Fruit fly (Drosophila melanogaster): ENCODE results near the gene COX7A.

COX7A gene

DNA sequence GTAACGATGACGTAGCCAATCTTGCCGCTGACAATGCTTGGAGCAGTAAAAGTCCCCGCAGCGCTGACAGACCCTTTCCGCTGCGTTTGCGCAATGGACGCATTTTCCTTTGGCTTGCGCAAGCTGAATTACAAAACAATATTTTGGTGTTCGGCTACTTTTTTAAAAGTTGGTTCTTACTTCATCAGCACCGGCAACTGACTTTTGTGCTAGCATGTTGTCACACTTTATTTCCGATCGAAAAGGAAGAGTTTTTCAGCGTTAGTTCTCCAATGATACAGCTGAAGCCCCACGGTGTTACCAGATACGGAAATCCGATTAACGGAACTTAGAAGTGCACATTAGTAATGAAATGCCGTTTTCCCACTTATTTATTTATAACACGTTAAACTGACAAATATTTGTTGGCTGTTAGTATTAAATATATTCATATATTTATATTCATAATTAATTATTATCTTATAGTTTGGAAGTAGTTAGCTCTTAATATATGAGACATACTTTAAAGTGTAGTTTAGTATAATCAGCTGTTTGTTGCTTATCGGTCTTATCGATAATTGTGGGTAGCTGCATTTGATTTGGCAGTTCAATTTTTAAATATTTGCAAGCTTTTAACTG, 21.5 kb upstream of the COX7A start, which contains the start of the genes Veneno and CG7963:
TSS of gene Veneno (minus strand) at position 296 of the 618 bp plus-strand sequence.
TSS of gene CG7963 (plus strand) at position 568 of the 618 bp plus-strand sequence.
- peak; percentile 60 for TF ChIP-seq MBD-R2 (GFP tag; IDR thresholded peaks at IDR 0.05)
- no peak for TF ChIP-seq Hr78 (GFP tag; optimal IDR thresholded peaks at IDR 0.05)
- peak; percentile 72 for TF ChIP-seq row (GFP tag; IDR thresholded peaks at IDR 0.05)
- peak; percentile 43 for TF ChIP-seq D19A (tag; optimal IDR thresholded peaks at IDR 0.05)
- peak; percentile 67 for TF ChIP-seq CG17829 (tag; optimal IDR thresholded peaks at IDR 0.05)
- TF ChIP-seq CG14710 (tag; optimal IDR thresholded peaks at IDR 0.05) = peak; percentile 78
- peak; percentile 99 for TF ChIP-seq CG1529 (GFP tag; optimal IDR thresholded peaks at IDR 0.05)
- no peak for TF ChIP-seq zfh2 (GFP tag; optimal IDR thresholded peaks at IDR 0.05)
- no peak for TF ChIP-seq NfI (GFP tag; optimal IDR thresholded peaks at IDR 0.05)
- no peak for TF ChIP-seq sd (tag; optimal IDR thresholded peaks at IDR 0.05)
- peak; percentile 58 for TF ChIP-seq MESR4 (GFP tag; optimal IDR thresholded peaks at IDR 0.05)
- TF ChIP-seq Ets65A (GFP tag) = peak; percentile 46
- peak; percentile 25 to 87 for TF ChIP-seq crp (GFP tag; optimal IDR thresholded peaks at IDR 0.05)
- peak; percentile 3 for TF ChIP-seq D19B (GFP tag; optimal IDR thresholded peaks at IDR 0.05)
- TF ChIP-seq CG8290 (GFP tag; optimal IDR thresholded peaks at IDR 0.05) = peak; percentile 23
- TF ChIP-seq CG8290 (tag; optimal IDR thresholded peaks at IDR 0.05) = no peak
- no peak for TF ChIP-seq Elba2 (GFP tag; optimal IDR thresholded peaks at IDR 0.05)
- peak; percentile 97 for TF ChIP-seq ssp (GFP tag; IDR thresholded peaks at IDR 0.05)
- no peak for TF ChIP-seq Awh (GFP tag; IDR thresholded peaks at IDR 0.05)
- peak in 1 of 2 experiments; percentile 39 for TF ChIP-seq dpn (GFP tag; optimal IDR thresholded peaks at IDR 0.05)
- TF ChIP-seq Ptx1 (GFP tag; IDR thresholded peaks at IDR 0.05) = no peak
- no peak for TF ChIP-seq Atf6 (GFP tag; IDR thresholded peaks at IDR 0.05)
- TF ChIP-seq Meics (GFP tag; optimal IDR thresholded peaks at IDR 0.05) = peak; percentile 27
- TF ChIP-seq Abd-B (GFP tag; optimal IDR thresholded peaks at IDR 0.05) = peak; percentile 37
- peak; percentile 57 for TF ChIP-seq CG7839 (tag; optimal IDR thresholded peaks at IDR 0.05)
- TF ChIP-seq Ada2b (GFP tag; IDR thresholded peaks at IDR 0.05) = no peak
- TF ChIP-seq unc-4 (GFP tag; IDR thresholded peaks at IDR 0.05; ENCODE audit: partially characterized antibody) = no peak
- peak; percentile 65 for TF ChIP-seq stwl (tag; optimal IDR thresholded peaks at IDR 0.05)
- peak; percentile 65 for TF ChIP-seq CG9797 (GFP tag; optimal IDR thresholded peaks at IDR 0.05)
- no peak for TF ChIP-seq CrebB (tag; optimal IDR thresholded peaks at IDR 0.05)
- TF ChIP-seq Dek (tag; optimal IDR thresholded peaks at IDR 0.05) = peak; percentile 5
- no peak for TF ChIP-seq H15 (GFP tag; IDR thresholded peaks at IDR 0.05)
- TF ChIP-seq CG3847 (GFP tag; IDR thresholded peaks at IDR 0.05) = peak; percentile 39; the same call in 1 of the 2 replicates
- no peak for TF ChIP-seq dm (GFP tag; optimal IDR thresholded peaks at IDR 0.05)
- no peak for TF ChIP-seq Fer2 (tag; optimal IDR thresholded peaks at IDR 0.05)
- no peak for TF ChIP-seq sqz (GFP tag; optimal IDR thresholded peaks at IDR 0.05)
- peak; percentile 93 for TF ChIP-seq CG30020 (tag; optimal IDR thresholded peaks at IDR 0.05)
- TF ChIP-seq CG4854 (GFP tag; optimal IDR thresholded peaks at IDR 0.05) = no peak
- peak; percentile 27 for TF ChIP-seq Ets97D (GFP tag; optimal IDR thresholded peaks at IDR 0.05)
- TF ChIP-seq Doc3 (GFP tag; IDR thresholded peaks at IDR 0.05; ENCODE audit: partially characterized antibody) = no peak
- TF ChIP-seq CG42726 (GFP tag; IDR thresholded peaks at IDR 0.05; ENCODE audit: partially characterized antibody) = 0 out of 2 replicates have a peak, but pooled peaks have one; percentile 25
- TF ChIP-seq slou (GFP tag; optimal IDR thresholded peaks at IDR 0.05) = no peak
- no peak for TF ChIP-seq her (GFP tag; optimal IDR thresholded peaks at IDR 0.05)
- peak; percentile 24 for TF ChIP-seq Xbp1 (GFP tag; optimal IDR thresholded peaks at IDR 0.05)
- no peak for TF ChIP-seq CG10209 (GFP tag; optimal IDR thresholded peaks at IDR 0.05)
- peak; percentile 38 for TF ChIP-seq CG15479 (GFP tag; optimal IDR thresholded peaks at IDR 0.05)
- TF ChIP-seq sob (GFP tag; IDR thresholded peaks at IDR 0.05) = 0 out of 2 replicates have a peak, but pooled peaks have one; percentile 35
- no peak for TF ChIP-seq fd3F (GFP tag; optimal IDR thresholded peaks at IDR 0.05)
- peak; percentile 69 for TF ChIP-seq gfzf (GFP tag; optimal IDR thresholded peaks at IDR 0.05)
- peak; percentile 55 for TF ChIP-seq Dref (GFP tag; IDR thresholded peaks at IDR 0.05)
